Fruit fly (Drosophila melanogaster): ENCODE data around the gene BG642163.

BG642163 gene

DNA sequence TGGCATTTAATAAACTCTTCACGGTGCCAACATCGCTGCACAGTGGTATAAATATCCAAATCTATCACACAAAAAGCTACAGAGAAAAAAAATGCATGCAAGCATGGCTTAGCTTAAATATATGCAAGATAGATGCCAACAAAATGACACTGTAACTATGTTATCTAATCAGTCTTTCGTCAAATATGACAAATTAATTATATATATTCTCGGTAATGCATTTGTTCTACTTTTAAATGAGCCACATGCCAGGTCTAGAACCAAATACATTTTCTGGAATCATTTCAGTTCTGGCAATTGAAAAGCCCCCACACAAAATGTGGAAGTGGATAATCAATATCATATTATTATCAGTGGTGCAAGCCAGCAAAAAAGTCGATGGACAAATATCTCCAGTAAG lies at the start of gene BG642163:
TSS of gene BG642163 (plus strand) at position 301 of the 400 bp plus-strand sequence.
- no peak for TF ChIP-seq CG6163 (GFP tag; IDR thresholded peaks at IDR 0.05)
- no peak for TF ChIP-seq fd85E (GFP tag; optimal IDR thresholded peaks at IDR 0.05)
- no peak for TF ChIP-seq CG31627 (GFP tag; optimal IDR thresholded peaks at IDR 0.05)
- no peak for TF ChIP-seq spab (GFP tag; optimal IDR thresholded peaks at IDR 0.05)
- peak; percentile 22 for TF ChIP-seq svp (GFP tag)
- TF ChIP-seq Eip78C (GFP tag): peak; percentile 28
- no peak for TF ChIP-seq Hr39 (GFP tag; optimal IDR thresholded peaks at IDR 0.05)
- TF ChIP-seq cyc (GFP tag; optimal IDR thresholded peaks at IDR 0.05): no peak
- TF ChIP-seq Smox (GFP tag; optimal IDR thresholded peaks at IDR 0.05): no peak

DNA sequence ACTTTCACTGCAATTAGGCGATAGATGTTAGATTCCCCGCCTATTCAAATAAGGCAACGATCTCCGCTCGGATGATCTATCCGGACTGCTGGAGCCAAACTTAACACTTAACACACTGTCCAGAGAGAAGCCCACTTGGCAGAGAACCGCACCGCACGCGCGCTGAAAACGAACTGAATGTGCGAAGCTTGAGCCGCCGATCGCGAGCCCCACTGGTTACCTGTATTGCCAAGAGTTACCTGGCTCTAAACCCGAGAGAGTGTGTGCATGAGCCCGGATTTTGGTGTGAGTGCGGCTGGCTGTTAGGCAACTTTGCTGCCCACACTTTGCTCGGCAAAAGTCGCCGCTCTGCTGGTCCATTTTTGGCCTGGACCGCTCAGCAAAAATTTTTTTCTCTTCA lies 49.3 kb upstream of the BG642163 start:
- no peak for TF ChIP-seq CG10669 (GFP tag; optimal IDR thresholded peaks at IDR 0.05)
- no peak for TF ChIP-seq CG7368 (GFP tag; optimal IDR thresholded peaks at IDR 0.05)
- no peak for TF ChIP-seq svp (GFP tag)
- no peak for TF ChIP-seq CG11762 (GFP tag; optimal IDR thresholded peaks at IDR 0.05; ENCODE audit: insufficient read depth)
- peak; percentile 48 for TF ChIP-seq vri (GFP tag; optimal IDR thresholded peaks at IDR 0.05)
- peak; percentile 2 for TF ChIP-seq fkh (GFP tag; optimal IDR thresholded peaks at IDR 0.05)
- no peak for TF ChIP-seq CG9139 (GFP tag; optimal IDR thresholded peaks at IDR 0.05)
- peak; percentile 9 for TF ChIP-seq esn (GFP tag; optimal IDR thresholded peaks at IDR 0.05)
- TF ChIP-seq CG6163 (GFP tag; IDR thresholded peaks at IDR 0.05): peak; percentile 34; the same call in 1 of the 3 replicates
- no peak for TF ChIP-seq CG32006 (GFP tag; optimal IDR thresholded peaks at IDR 0.05)
- TF ChIP-seq topi (GFP tag; optimal IDR thresholded peaks at IDR 0.05): no peak
- TF ChIP-seq Ets21C (GFP tag; optimal IDR thresholded peaks at IDR 0.05): no peak
- TF ChIP-seq OdsH (GFP tag; optimal IDR thresholded peaks at IDR 0.05): no peak
- TF ChIP-seq net (GFP tag; optimal IDR thresholded peaks at IDR 0.05): peak; percentile 9
- TF ChIP-seq Met (GFP tag; optimal IDR thresholded peaks at IDR 0.05): no peak
- TF ChIP-seq Sox102F (GFP tag; optimal IDR thresholded peaks at IDR 0.05): peak; percentile 16
- peak; percentile 52 for TF ChIP-seq CG3919 (GFP tag; optimal IDR thresholded peaks at IDR 0.05)
- peak; percentile 80 for TF ChIP-seq Eip78C (GFP tag)
- TF ChIP-seq CG6276 (GFP tag; optimal IDR thresholded peaks at IDR 0.05): peak; percentile 10
- peak; percentile 32 for TF ChIP-seq dsx (GFP tag; optimal IDR thresholded peaks at IDR 0.05; ENCODE audit: poor library complexity, severe bottlenecking)
- no peak for TF ChIP-seq acj6 (GFP tag; optimal IDR thresholded peaks at IDR 0.05)
- peak; percentile 19 for TF ChIP-seq CG6854 (GFP tag; optimal IDR thresholded peaks at IDR 0.05)
- TF ChIP-seq Blimp-1 (GFP tag; optimal IDR thresholded peaks at IDR 0.05): peak; percentile 20
- no peak for TF ChIP-seq fd85E (GFP tag; optimal IDR thresholded peaks at IDR 0.05)
- 0 out of 3 replicates have a peak, but pooled peaks have one; percentile 28 for TF ChIP-seq eg (GFP tag; IDR thresholded peaks at IDR 0.05)
- TF ChIP-seq CG15336 (GFP tag; IDR thresholded peaks at IDR 0.05): peak; percentile 44; the same call in 1 of the 2 replicates
- TF ChIP-seq CG8632 (GFP tag; optimal IDR thresholded peaks at IDR 0.05): no peak
- peak in 1 of 2 experiments; percentile 46 for TF ChIP-seq ss (GFP tag; optimal IDR thresholded peaks at IDR 0.05)

DNA sequence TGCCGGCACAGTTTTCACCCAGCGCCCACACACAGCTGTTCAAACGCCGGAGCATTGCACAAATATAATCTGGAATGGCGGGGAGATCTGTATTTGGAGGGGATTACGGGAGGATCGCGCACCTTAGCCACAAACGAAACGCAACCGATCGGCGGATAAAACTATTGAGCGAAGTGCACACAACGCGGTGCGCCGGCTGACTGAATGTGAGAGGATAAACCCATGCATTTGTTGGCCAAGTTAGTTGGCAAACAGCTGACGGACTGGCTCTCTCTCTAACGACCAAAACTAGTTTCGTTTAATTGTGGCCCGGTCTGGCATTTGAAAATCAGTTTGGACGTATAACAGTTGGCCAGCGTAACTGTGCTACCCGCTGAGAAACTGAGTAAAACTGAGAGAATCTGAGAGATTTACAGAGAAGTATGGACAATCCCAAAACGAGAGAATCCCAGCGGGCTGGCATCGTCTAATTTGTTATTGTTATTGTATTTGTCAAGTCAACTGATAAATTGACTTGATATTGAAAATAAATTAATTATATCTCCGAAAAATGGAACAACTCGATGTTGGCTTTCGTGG lies 46.2 kb upstream of the BG642163 start:
- TF ChIP-seq CG6854 (GFP tag; optimal IDR thresholded peaks at IDR 0.05) (no peak), CG6163 (GFP tag; IDR thresholded peaks at IDR 0.05) (0 out of 3 replicates have a peak, but pooled peaks have one; percentile 8), Sox102F (GFP tag; optimal IDR thresholded peaks at IDR 0.05) (no peak), eg (GFP tag; IDR thresholded peaks at IDR 0.05) (peak; percentile 55; the same call in 2 of the 3 replicates)

DNA sequence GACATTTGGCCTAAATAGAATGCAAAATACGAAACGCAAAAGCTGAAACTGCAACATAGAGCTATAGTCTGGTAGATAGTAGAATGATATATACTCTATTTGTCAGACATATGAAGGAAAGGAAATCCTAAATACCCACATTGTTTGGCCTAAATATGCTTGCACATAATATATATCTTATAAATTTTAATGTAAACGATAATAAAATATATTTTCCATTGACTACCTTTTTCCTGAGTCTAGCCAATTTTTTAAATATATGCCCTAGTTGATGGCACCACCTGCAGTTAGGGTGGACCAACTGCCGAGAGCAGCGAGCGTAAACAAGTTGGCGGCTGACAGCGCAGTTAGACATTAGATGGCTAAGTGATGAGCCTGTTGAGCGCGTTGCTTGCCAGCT lies 44.4 kb upstream of the BG642163 start:
- TF ChIP-seq CG9139 (GFP tag; optimal IDR thresholded peaks at IDR 0.05) (no peak), CG8119 (GFP tag; IDR thresholded peaks at IDR 0.05) (peak; percentile 36; the same call in 1 of the 3 replicates), CG1621 (tag; optimal IDR thresholded peaks at IDR 0.05) (no peak), Hr4 (GFP tag; optimal IDR thresholded peaks at IDR 0.05) (no peak), CG3919 (GFP tag; optimal IDR thresholded peaks at IDR 0.05) (no peak), acj6 (GFP tag; optimal IDR thresholded peaks at IDR 0.05) (no peak), CG34406 (GFP tag; optimal IDR thresholded peaks at IDR 0.05) (no peak), CG10669 (GFP tag; optimal IDR thresholded peaks at IDR 0.05) (no peak), CG6792 (GFP tag; optimal IDR thresholded peaks at IDR 0.05) (no peak), CG8632 (GFP tag; optimal IDR thresholded peaks at IDR 0.05) (no peak), Gug (GFP tag; IDR thresholded peaks at IDR 0.05) (no peak), CG4318 (GFP tag; optimal IDR thresholded peaks at IDR 0.05) (no peak), CG8319 (GFP tag; optimal IDR thresholded peaks at IDR 0.05) (no peak), Ets21C (GFP tag; optimal IDR thresholded peaks at IDR 0.05) (no peak), Ets96B (tag; optimal IDR thresholded peaks at IDR 0.05) (no peak), lz (GFP tag; optimal IDR thresholded peaks at IDR 0.05) (no peak), Hr38 (GFP tag; optimal IDR thresholded peaks at IDR 0.05) (no peak), esn (GFP tag; optimal IDR thresholded peaks at IDR 0.05) (no peak), fkh (GFP tag; optimal IDR thresholded peaks at IDR 0.05) (no peak), CG32006 (GFP tag; optimal IDR thresholded peaks at IDR 0.05) (peak; percentile 63), CG15336 (GFP tag; IDR thresholded peaks at IDR 0.05) (peak; percentile 51), CG6276 (GFP tag; optimal IDR thresholded peaks at IDR 0.05) (peak; percentile 18)
